Worm (Caenorhabditis elegans) whole organism, L1 larva: ENCODE data around the gene trul-1.

Experiments
- vab-15 ChIP-seq: sonication (generic microtip); optimal IDR thresholded peaks from 2 replicates; lab custom pipeline; 2017; ENCODE audit warnings: missing genotype, mild to moderate bottlenecking, missing genetic modification characterization, missing compliant biosample characterization
- zag-1 ChIP-seq: fragments of 150-350 bp; optimal IDR thresholded peaks from 2 replicates; lab custom pipeline; 2014; ENCODE audit warnings: missing biosample characterization, missing genetic modification characterization

- TF ChIP-seq zag-1 (tag; lab: Kevin White, UChicago) (no peak), vab-15 (tag; lab: Kevin White, UChicago) (no peak)
Measured at ce11 chrII:305645-306044, 23.3 kb upstream of the trul-1 start, which contains the start of gene col-69.
